Worm (Caenorhabditis elegans) whole organism, L2 larva: ENCODE measurements around the gene T09A5.15.

Source experiments
- ama-1 ChIP-seq: fragments of 150-350 bp; optimal IDR thresholded peaks from 2 replicates; lab custom pipeline; 2018; ENCODE audit warnings: inconsistent platforms
- elt-1 ChIP-seq: fragments of 150-350 bp; optimal IDR thresholded peaks from 2 replicates; lab custom pipeline; 2014; ENCODE audit warnings: missing biosample characterization, missing genetic modification characterization
- snpc-4 ChIP-seq: fragments of 150-350 bp; optimal IDR thresholded peaks from 2 replicates; lab custom pipeline; 2014; ENCODE audit warnings: missing biosample characterization, missing genetic modification characterization

DNA sequence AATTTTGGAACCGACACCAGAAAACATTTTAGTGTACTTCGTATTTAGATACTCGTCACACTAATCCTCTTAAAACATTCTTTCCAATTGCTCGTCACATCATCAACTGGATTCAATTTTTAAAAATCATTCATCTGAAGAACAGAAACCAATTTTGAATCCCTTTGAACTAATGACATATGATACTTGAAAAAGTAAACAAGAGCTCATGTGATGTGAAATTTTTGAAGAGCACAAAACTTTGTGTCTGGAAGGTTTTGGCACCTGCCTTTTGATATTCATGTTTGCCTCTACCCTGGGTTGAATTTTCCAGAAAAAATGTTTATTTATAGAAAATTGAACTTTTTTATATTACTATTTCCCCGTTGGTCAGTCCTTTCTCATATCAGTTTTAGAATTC is 31.0 kb downstream of the T09A5.15 start:
- TF ChIP-seq ama-1 (lab: Kevin White, UChicago) (no peak), snpc-4 (no peak), elt-1 (tag; lab: Kevin White, UChicago) (no peak)
